Fruit fly (Drosophila melanogaster): ENCODE results near the gene CG17991.

Gene CG17991

dm6 chr3R:27288202-27289135 is 47.4 kb downstream of the CG17991 start, which contains the start of the genes bigmax and Hmu (continued):
- TF ChIP-seq CG10366 (GFP tag; IDR thresholded peaks at IDR 0.05) (peak; percentile 83), dmrt11E (tag; optimal IDR thresholded peaks at IDR 0.05) (peak; percentile 72), CG17802 (tag; optimal IDR thresholded peaks at IDR 0.05) (peak; percentile 49), dan (GFP tag; IDR thresholded peaks at IDR 0.05) (no peak), slou (GFP tag; optimal IDR thresholded peaks at IDR 0.05) (peak; percentile 63), CG7271 (tag; optimal IDR thresholded peaks at IDR 0.05) (peak; percentile 63), CG4820 (GFP tag; optimal IDR thresholded peaks at IDR 0.05) (peak; percentile 82), hkb (optimal IDR thresholded peaks at IDR 0.05) (no peak), hkb (GFP tag; IDR thresholded peaks at IDR 0.05) (peak; percentile 83), mld (GFP tag; IDR thresholded peaks at IDR 0.05; ENCODE audit: partially characterized antibody) (peak; percentile 58; the same call in 1 of the 3 replicates), CG30431 (GFP tag; optimal IDR thresholded peaks at IDR 0.05) (peak; percentile 65), Fer1 (GFP tag; optimal IDR thresholded peaks at IDR 0.05) (peak; percentile 79), trem (tag; optimal IDR thresholded peaks at IDR 0.05) (peak; percentile 91), ttk (GFP tag; IDR thresholded peaks at IDR 0.05) (peak; percentile 86), Awh (GFP tag; IDR thresholded peaks at IDR 0.05) (peak; percentile 48; the same call in 1 of the 2 replicates), bigmax (GFP tag; optimal IDR thresholded peaks at IDR 0.05) (no peak), bab2 (GFP tag; optimal IDR thresholded peaks at IDR 0.05) (peak; percentile 92), lbe (GFP tag; optimal IDR thresholded peaks at IDR 0.05) (peak; percentile 55), Bteb2 (GFP tag; optimal IDR thresholded peaks at IDR 0.05) (peak; percentile 88), cwo (GFP tag; optimal IDR thresholded peaks at IDR 0.05) (peak; percentile 47), cato (GFP tag; optimal IDR thresholded peaks at IDR 0.05; ENCODE audit: borderline replicate concordance) (peak; percentile 4), gsb (GFP tag; IDR thresholded peaks at IDR 0.05) (0 out of 2 replicates have a peak, but pooled peaks have one; percentile 48), CG9609 (GFP tag; optimal IDR thresholded peaks at IDR 0.05) (peak; percentile 85), CG7556 (GFP tag; optimal IDR thresholded peaks at IDR 0.05) (peak; percentile 67), tgo (GFP tag; IDR thresholded peaks at IDR 0.05) (peak; percentile 75), nmo (GFP tag; optimal IDR thresholded peaks at IDR 0.05) (peak; percentile 94), Fer3 (tag; optimal IDR thresholded peaks at IDR 0.05) (peak; percentile 85), sim (GFP tag; IDR thresholded peaks at IDR 0.05) (no peak), wdn (GFP tag; IDR thresholded peaks at IDR 0.05) (peak; percentile 79), tna (GFP tag; IDR thresholded peaks at IDR 0.05; ENCODE audit: partially characterized antibody) (peak; percentile 71), Dbx (GFP tag; IDR thresholded peaks at IDR 0.05) (peak; percentile 92), Lim3 (GFP tag; IDR thresholded peaks at IDR 0.05) (peak; percentile 21; the same call in 1 of the 2 replicates), Scr (GFP tag; IDR thresholded peaks at IDR 0.05; ENCODE audit: partially characterized antibody) (peak; percentile 96), CG4854 (GFP tag; optimal IDR thresholded peaks at IDR 0.05) (peak; percentile 69), CG9876 (GFP tag; optimal IDR thresholded peaks at IDR 0.05) (peak; percentile 93), B-H1 (GFP tag; IDR thresholded peaks at IDR 0.05) (peak; percentile 74), CG17612 (GFP tag; IDR thresholded peaks at IDR 0.05) (peak; percentile 22; the same call in 1 of the 2 replicates), ATbp (GFP tag; optimal IDR thresholded peaks at IDR 0.05) (peak; percentile 21), CG17359 (tag; optimal IDR thresholded peaks at IDR 0.05) (peak; percentile 81), Pdp1 (GFP tag; optimal IDR thresholded peaks at IDR 0.05) (peak; percentile 82 to 85), jumu (GFP tag; optimal IDR thresholded peaks at IDR 0.05) (peak; percentile 89), CrebB (tag; optimal IDR thresholded peaks at IDR 0.05) (peak; percentile 69), HLH3B (GFP tag; IDR thresholded peaks at IDR 0.05) (peak; percentile 80), CG10462 (GFP tag; optimal IDR thresholded peaks at IDR 0.05) (peak; percentile 75), cg (GFP tag; optimal IDR thresholded peaks at IDR 0.05) (no peak), Spps (tag; optimal IDR thresholded peaks at IDR 0.05) (peak; percentile 59), kah (GFP tag; optimal IDR thresholded peaks at IDR 0.05) (no peak), CG8478 (optimal IDR thresholded peaks at IDR 0.05) (no peak)
